Worm (Caenorhabditis elegans): ENCODE data around the gene unc-3.

Gene unc-3

DNA sequence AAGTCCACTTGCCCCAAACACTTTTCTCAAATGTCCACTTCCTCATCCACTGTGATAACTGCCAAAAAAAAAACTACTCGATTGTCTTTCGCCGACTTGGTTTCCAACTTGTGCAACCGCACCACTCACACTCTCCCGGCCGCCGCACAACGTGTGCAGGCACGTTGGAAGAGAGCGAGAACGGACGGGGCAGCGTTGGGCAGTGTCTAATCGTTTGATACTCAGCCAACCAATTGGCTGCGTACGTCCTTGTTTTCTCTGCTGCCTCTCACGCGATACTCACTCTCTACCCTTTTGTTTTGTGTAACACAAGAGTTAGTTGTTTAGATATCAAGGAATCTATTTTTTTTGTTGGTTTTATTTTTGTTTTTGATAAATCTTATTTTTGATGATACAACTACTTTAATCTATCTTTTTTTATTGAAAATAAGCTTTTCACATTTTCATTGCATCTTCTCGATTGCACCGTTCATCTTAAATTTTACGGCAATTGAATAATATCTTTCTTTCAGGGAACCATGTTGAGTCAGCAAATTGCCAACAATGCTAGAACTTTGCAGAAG is 19.7 kb upstream of the unc-3 start, which contains the start of gene sucl-1 (continued):
- TF ChIP-seq unc-130 (GFP tag; optimal IDR thresholded peaks at IDR 0.05) (no peak), lin-13 (GFP tag; optimal IDR thresholded peaks at IDR 0.05) (peak; percentile 91), ceh-62 (tag; optimal IDR thresholded peaks at IDR 0.05) (no peak), ZK546.5 (tag; optimal IDR thresholded peaks at IDR 0.05) (no peak), zip-11 (GFP tag; IDR thresholded peaks at IDR 0.05) (no peak), ztf-7 (tag; optimal IDR thresholded peaks at IDR 0.05) (no peak), spr-1 (tag; optimal IDR thresholded peaks at IDR 0.05) (peak; percentile 74), lin-29 (GFP tag; IDR thresholded peaks at IDR 0.05) (no peak), lin-15B (tag; optimal IDR thresholded peaks at IDR 0.05) (no peak), nhr-237 (tag; optimal IDR thresholded peaks at IDR 0.05) (peak; percentile 11), madf-5 (GFP tag; IDR thresholded peaks at IDR 0.05) (no peak), nhr-10 (tag; optimal IDR thresholded peaks at IDR 0.05) (no peak), vab-7 (GFP tag; IDR thresholded peaks at IDR 0.05) (peak; percentile 35; the same call in 1 of the 2 replicates), nhr-28 (tag; optimal IDR thresholded peaks at IDR 0.05) (peak; percentile 90), daf-16 (GFP tag; optimal IDR thresholded peaks at IDR 0.05) (peak; percentile 33 to 92), daf-16 (tag; optimal IDR thresholded peaks at IDR 0.05) (peak; percentile 87), F44E2.7 (GFP tag; IDR thresholded peaks at IDR 0.05) (no peak), mxl-2 (GFP tag; conservative IDR thresholded peaks at IDR 0.05) (no peak), lin-1 (GFP tag; IDR thresholded peaks at IDR 0.05) (peak; percentile 83), egl-43 (GFP tag; IDR thresholded peaks at IDR 0.05) (peak; percentile 83), set-16 (GFP tag; IDR thresholded peaks at IDR 0.05) (peak; percentile 66), nhr-111 (GFP tag; optimal IDR thresholded peaks at IDR 0.05) (no peak), madf-9 (GFP tag; conservative IDR thresholded peaks at IDR 0.05) (no peak; the same call in 1 of the 2 replicates), ceh-82 (tag; optimal IDR thresholded peaks at IDR 0.05) (no peak), mes-2 (tag; optimal IDR thresholded peaks at IDR 0.05; ENCODE audit: poor library complexity, severe bottlenecking) (peak; percentile 84), mdt-29 (GFP tag; IDR thresholded peaks at IDR 0.05) (no peak), nhr-41 (GFP tag; IDR thresholded peaks at IDR 0.05) (no peak), ama-1 (optimal IDR thresholded peaks at IDR 0.05) (no peak), zag-1 (tag; optimal IDR thresholded peaks at IDR 0.05) (no peak), D1046.2 (GFP tag; IDR thresholded peaks at IDR 0.05) (no peak), spr-3 (GFP tag; optimal IDR thresholded peaks at IDR 0.05) (no peak), nhr-25 (tag; optimal IDR thresholded peaks at IDR 0.05; ENCODE audit: borderline replicate concordance, insufficient read depth) (peak; percentile 85), Y48G9A.11 (GFP tag; IDR thresholded peaks at IDR 0.05) (no peak), nhr-42 (GFP tag; IDR thresholded peaks at IDR 0.05) (no peak), nhr-76 (tag; optimal IDR thresholded peaks at IDR 0.05) (no peak), hlh-11 (tag; optimal IDR thresholded peaks at IDR 0.05) (peak; percentile 94), mdl-1 (tag; optimal IDR thresholded peaks at IDR 0.05) (peak; percentile 75 to 95), F26F4.8 (GFP tag; conservative IDR thresholded peaks at IDR 0.05) (no peak), jun-1 (tag; optimal IDR thresholded peaks at IDR 0.05) (no peak), lim-7 (GFP tag; IDR thresholded peaks at IDR 0.05) (0 out of 2 replicates have a peak, but pooled peaks have one; percentile 46), dmd-9 (GFP tag; IDR thresholded peaks at IDR 0.05) (no peak), mxl-3 (GFP tag; optimal IDR thresholded peaks at IDR 0.05) (peak; percentile 100), R02D3.7 (tag; optimal IDR thresholded peaks at IDR 0.05) (no peak), fkh-10 (GFP tag; optimal IDR thresholded peaks at IDR 0.05) (peak; percentile 62), ceh-44 (GFP tag; IDR thresholded peaks at IDR 0.05) (no peak), zfp-2 (tag; optimal IDR thresholded peaks at IDR 0.05) (no peak), skn-1 (tag; optimal IDR thresholded peaks at IDR 0.05) (no peak), Y75B8A.6 (GFP tag; IDR thresholded peaks at IDR 0.05) (no peak), daf-19 (GFP tag; conservative IDR thresholded peaks at IDR 0.05) (no peak), tra-1 (GFP tag; IDR thresholded peaks at IDR 0.05) (peak; percentile 84), nhr-102 (tag; optimal IDR thresholded peaks at IDR 0.05) (peak; percentile 69), attf-4 (tag; optimal IDR thresholded peaks at IDR 0.05) (no peak)

Data from whole organism, L4 larva.